Fruit fly (Drosophila melanogaster): Measurements from ENCODE around the gene BicD.

Gene BicD

DNA sequence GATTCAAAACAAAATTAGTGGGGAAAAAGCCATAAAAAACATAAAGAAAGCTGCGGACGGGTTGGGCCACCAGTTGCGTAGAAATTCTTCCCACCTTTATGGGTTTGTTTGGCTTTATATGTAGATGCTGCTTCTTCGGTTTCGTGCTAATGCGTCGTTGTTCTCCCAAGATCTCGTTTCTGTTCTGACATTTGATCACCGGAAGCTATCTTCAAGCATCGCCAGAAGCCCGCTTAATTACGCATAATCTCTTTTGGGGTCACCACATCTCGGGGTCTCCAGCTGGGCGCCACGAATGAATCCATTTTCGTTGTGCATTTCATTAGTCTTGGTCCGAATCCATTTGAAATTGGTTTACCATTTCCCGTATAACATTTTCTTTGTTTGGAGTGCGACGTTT lies 22.7 kb upstream of the BicD start (continued):
- no peak for TF ChIP-seq CG10267 (tag; optimal IDR thresholded peaks at IDR 0.05)
- no peak for TF ChIP-seq Sry-β (GFP tag; optimal IDR thresholded peaks at IDR 0.05)
- TF ChIP-seq wdn (GFP tag; IDR thresholded peaks at IDR 0.05): no peak
- no peak for TF ChIP-seq crc (GFP tag; optimal IDR thresholded peaks at IDR 0.05)
- TF ChIP-seq B-H1 (GFP tag; IDR thresholded peaks at IDR 0.05): no peak
- no peak for TF ChIP-seq nau (GFP tag; optimal IDR thresholded peaks at IDR 0.05)
- no peak for TF ChIP-seq CG10654 (GFP tag; optimal IDR thresholded peaks at IDR 0.05)
- TF ChIP-seq oc (tag; optimal IDR thresholded peaks at IDR 0.05): peak; percentile 64
- TF ChIP-seq ken (GFP tag; IDR thresholded peaks at IDR 0.05): no peak
- no peak for TF ChIP-seq Hmx (GFP tag; optimal IDR thresholded peaks at IDR 0.05)
- peak; percentile 48 for TF ChIP-seq gsb-n (tag; optimal IDR thresholded peaks at IDR 0.05)
- TF ChIP-seq C15 (GFP tag; IDR thresholded peaks at IDR 0.05): no peak

DNA sequence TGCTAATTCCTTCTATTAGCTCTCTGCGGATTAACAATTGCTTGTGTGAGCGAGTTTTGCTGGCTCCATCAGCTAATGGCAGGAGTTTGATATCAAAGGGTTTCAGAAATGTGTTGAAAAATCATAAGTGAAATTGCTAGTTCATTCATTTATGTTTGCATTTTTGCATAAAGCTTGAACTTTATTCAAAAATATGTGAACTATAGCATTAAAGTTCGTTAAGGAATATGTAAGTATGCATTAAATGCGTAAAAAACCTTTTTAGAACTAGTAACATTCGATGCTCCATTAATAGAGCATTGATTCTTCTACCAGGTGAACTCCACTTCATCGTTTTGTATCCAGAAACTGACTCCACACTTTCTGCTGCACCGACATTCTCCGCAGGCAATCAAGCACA lies 19.7 kb upstream of the BicD start:
- no peak for TF ChIP-seq YL-1 (GFP tag; optimal IDR thresholded peaks at IDR 0.05)
- no peak for TF ChIP-seq CG14965 (GFP tag; optimal IDR thresholded peaks at IDR 0.05; ENCODE audit: borderline replicate concordance)
- no peak for TF ChIP-seq schlank (tag; optimal IDR thresholded peaks at IDR 0.05)
- TF ChIP-seq ftz-f1 (GFP tag; optimal IDR thresholded peaks at IDR 0.05): no peak
- TF ChIP-seq disco-r (GFP tag; optimal IDR thresholded peaks at IDR 0.05): no peak
- no peak for TF ChIP-seq aop (GFP tag; IDR thresholded peaks at IDR 0.05)

DNA sequence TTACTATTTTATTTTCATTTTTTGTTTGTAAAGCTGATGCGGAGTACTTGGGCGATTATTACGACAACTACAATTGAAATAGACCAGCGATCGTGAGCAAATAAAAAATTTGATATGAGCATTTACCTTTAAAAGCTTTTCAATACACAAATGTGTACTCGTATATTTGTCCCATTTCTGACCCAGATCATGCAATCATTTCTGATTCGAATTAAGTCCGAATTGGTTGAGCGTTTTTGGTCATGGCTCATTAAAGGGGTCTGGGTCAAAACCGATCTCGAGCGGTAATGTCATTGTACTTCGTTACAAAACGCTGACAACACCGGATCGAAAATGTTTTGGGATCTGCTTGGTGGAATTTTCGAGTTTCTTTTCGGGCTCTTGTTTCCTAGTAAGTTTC lies 13.2 kb upstream of the BicD start, which contains the start of gene CG43220:
Gene CG43220, plus strand, starts transcription at position 301 of the 400 bp plus-strand sequence.
- TF ChIP-seq CG16863 (GFP tag; optimal IDR thresholded peaks at IDR 0.05): no peak
- no peak for TF ChIP-seq jigr1 (GFP tag; IDR thresholded peaks at IDR 0.05)
- no peak for TF ChIP-seq CG15011 (GFP tag; optimal IDR thresholded peaks at IDR 0.05)
- no peak for TF ChIP-seq CG4282 (GFP tag; optimal IDR thresholded peaks at IDR 0.05)
- TF ChIP-seq CG2712 (tag; optimal IDR thresholded peaks at IDR 0.05): no peak
- TF ChIP-seq phol (tag; optimal IDR thresholded peaks at IDR 0.05): no peak
- no peak for TF ChIP-seq ATbp (GFP tag; optimal IDR thresholded peaks at IDR 0.05)
- TF ChIP-seq CG11504 (tag; optimal IDR thresholded peaks at IDR 0.05): no peak
- no peak for TF ChIP-seq sc (optimal IDR thresholded peaks at IDR 0.05)
- no peak for TF ChIP-seq sc (GFP tag; optimal IDR thresholded peaks at IDR 0.05)
- TF ChIP-seq her (GFP tag; optimal IDR thresholded peaks at IDR 0.05): no peak

DNA sequence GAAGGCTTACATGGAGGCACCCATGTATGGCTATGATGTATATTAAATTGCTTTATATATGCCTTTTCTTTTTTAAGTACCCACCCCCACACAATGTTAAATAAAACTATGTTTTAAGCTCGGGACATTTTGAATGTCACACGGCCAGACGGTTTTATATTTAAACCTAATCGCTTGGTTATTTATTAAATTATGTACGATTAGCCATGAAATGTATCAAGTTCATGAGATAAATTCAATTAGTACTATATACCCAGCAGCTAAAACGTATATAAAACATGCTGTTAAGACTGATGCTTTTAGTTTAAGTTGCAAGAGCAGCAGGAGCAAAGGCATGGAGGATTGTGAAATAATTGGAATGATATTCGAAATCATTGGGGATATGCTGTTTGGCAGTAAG lies 12.4 kb upstream of the BicD start, which contains the start of the genes CG43221 and CG43645:
Gene CG43221, plus strand, starts transcription at position 301 of the 400 bp plus-strand sequence.
Gene CG43645, plus strand, starts transcription at position 301 of the 400 bp plus-strand sequence.
- TF ChIP-seq CG31441 (GFP tag; IDR thresholded peaks at IDR 0.05): no peak
- peak; percentile 4 for TF ChIP-seq sens (GFP tag)

DNA sequence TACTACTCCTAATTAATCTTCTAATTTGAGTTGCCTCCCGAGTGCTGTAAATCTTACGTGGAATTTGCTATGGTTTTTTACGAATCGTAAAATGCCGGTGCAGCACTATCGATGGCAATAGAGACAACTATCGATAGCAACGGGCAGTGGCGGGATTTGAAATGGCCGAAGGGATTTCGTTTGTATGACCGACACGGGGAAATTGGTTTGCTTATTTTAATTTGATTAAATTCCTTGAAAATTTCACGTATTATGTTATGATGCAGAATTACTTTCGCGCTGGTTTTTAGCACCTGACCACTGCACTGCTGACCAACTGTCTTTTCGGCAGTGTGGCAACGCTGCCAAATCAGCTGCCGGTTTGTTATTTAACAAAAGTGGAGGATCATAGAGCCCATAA lies 11.2 kb upstream of the BicD start, which contains the start of the genes GCS2beta and CG5131:
Gene GCS2beta, minus strand, starts transcription at position 134 of the 400 bp plus-strand sequence.
Gene CG5131, plus strand, starts transcription at position 328 of the 400 bp plus-strand sequence.
- TF ChIP-seq CG4820 (GFP tag; optimal IDR thresholded peaks at IDR 0.05) (peak; percentile 92), CG17568 (GFP tag; optimal IDR thresholded peaks at IDR 0.05) (no peak), gfzf (GFP tag; optimal IDR thresholded peaks at IDR 0.05) (peak; percentile 49), CG2678 (tag; optimal IDR thresholded peaks at IDR 0.05) (peak; percentile 88), dm (GFP tag; optimal IDR thresholded peaks at IDR 0.05) (peak; percentile 88), CG6791 (GFP tag; IDR thresholded peaks at IDR 0.05; ENCODE audit: partially characterized antibody) (peak; percentile 74), Gsc (GFP tag; IDR thresholded peaks at IDR 0.05) (peak; percentile 84), CG7556 (GFP tag; optimal IDR thresholded peaks at IDR 0.05) (peak; percentile 87), Rx (GFP tag; IDR thresholded peaks at IDR 0.05) (peak; percentile 94), ems (GFP tag; optimal IDR thresholded peaks at IDR 0.05) (peak; percentile 93), Sry-δ (GFP tag; optimal IDR thresholded peaks at IDR 0.05) (peak; percentile 96), Opbp (GFP tag; IDR thresholded peaks at IDR 0.05; ENCODE audit: partially characterized antibody) (peak; percentile 89), Atf3 (GFP tag; optimal IDR thresholded peaks at IDR 0.05) (peak; percentile 91), CG6272 (GFP tag; IDR thresholded peaks at IDR 0.05) (peak; percentile 95), Fer3 (tag; optimal IDR thresholded peaks at IDR 0.05) (peak; percentile 91), ttk (GFP tag; IDR thresholded peaks at IDR 0.05) (peak; percentile 94)

Data from whole organism, embryonic.